Fruit fly (Drosophila melanogaster): ENCODE results near the gene CG4953.

dm6 chr2L:10220501-10221386 lies 45.8 kb upstream of the CG4953 start, which contains the start of the genes Npc1a and Prosalpha6:
- TF ChIP-seq bab1 (GFP tag; optimal IDR thresholded peaks at IDR 0.05) (peak; percentile 44), Clk (GFP tag; optimal IDR thresholded peaks at IDR 0.05) (no peak), CG1620 (GFP tag; optimal IDR thresholded peaks at IDR 0.05) (no peak), toe (GFP tag; optimal IDR thresholded peaks at IDR 0.05) (no peak), CG11617 (GFP tag; optimal IDR thresholded peaks at IDR 0.05) (no peak)

Measured in whole organism, adult.